Worm (Caenorhabditis elegans): ENCODE measurements around the gene F39F10.2.
"Not testable (repeated sequence)": the region's sequence is repeated elsewhere in the genome, so short reads cannot be mapped to it uniquely, and the experiment has no call there.

Gene F39F10.2

DNA sequence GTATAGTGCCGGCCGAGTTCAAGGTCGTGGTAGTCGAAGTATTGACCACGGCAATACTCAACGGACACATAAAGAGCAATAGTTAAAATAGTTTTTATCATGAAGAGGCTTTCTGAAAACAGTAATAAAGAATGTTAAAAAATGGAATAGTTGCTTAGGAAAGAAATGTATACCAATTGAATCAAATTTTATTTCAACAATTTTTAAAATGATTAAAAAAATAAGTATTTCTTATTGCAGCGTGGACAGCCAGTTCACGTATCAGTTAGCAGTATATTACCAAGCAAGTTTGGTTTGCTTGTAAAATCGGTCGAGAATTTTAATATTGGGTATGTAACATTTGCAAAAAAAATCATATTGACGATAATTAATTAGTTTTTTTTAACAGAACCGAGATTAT is 19.0 kb downstream of the F39F10.2 start, which contains the start of gene F39F10.5:
Gene F39F10.5 (minus strand): TSS at position 101 of the 400 bp plus-strand sequence.
- TF ChIP-seq ama-1 (optimal IDR thresholded peaks at IDR 0.05); hmbx-1 (tag; optimal IDR thresholded peaks at IDR 0.05); scrt-1 (GFP tag; IDR thresholded peaks at IDR 0.05): not testable (repeated sequence)

DNA sequence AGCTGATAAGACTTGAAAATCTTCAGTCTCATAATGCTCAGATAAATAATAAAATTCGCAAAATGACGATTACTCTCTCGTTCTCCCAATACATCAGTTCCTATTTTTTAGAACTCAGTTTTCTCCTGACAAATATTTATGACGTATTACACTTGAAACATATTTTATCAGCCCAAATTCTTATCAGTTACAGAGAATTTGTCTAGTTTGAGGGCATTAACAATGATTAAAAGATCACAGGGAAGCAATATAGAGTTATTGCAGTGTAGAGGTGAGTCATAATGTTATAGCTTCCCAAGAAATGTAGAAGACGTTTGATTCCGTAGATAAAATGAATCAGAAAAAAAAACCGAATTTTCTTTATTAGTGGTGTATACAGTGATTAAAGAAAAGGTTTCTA is 24.8 kb downstream of the F39F10.2 start:
- TF ChIP-seq ceh-36 (tag; optimal IDR thresholded peaks at IDR 0.05) (no peak), F13C5.2 (tag; optimal IDR thresholded peaks at IDR 0.05) (no peak), hnd-1 (tag; optimal IDR thresholded peaks at IDR 0.05) (no peak), ama-1 (optimal IDR thresholded peaks at IDR 0.05) (no peak), hmbx-1 (tag; optimal IDR thresholded peaks at IDR 0.05) (no peak), tbx-11 (GFP tag; IDR thresholded peaks at IDR 0.05) (no peak), B0310.2 (tag; optimal IDR thresholded peaks at IDR 0.05) (no peak), ceh-13 (GFP tag; optimal IDR thresholded peaks at IDR 0.05) (no peak), aly-1 (tag; optimal IDR thresholded peaks at IDR 0.05) (no peak), ets-7 (tag; optimal IDR thresholded peaks at IDR 0.05) (no peak), pes-1 (GFP tag; IDR thresholded peaks at IDR 0.05) (no peak), tbx-37 (GFP tag; conservative IDR thresholded peaks at IDR 0.05) (no peak), scrt-1 (GFP tag; IDR thresholded peaks at IDR 0.05) (no peak), hmg-4 (GFP tag; optimal IDR thresholded peaks at IDR 0.05) (no peak), flt-1 (GFP tag; IDR thresholded peaks at IDR 0.05) (no peak)

DNA sequence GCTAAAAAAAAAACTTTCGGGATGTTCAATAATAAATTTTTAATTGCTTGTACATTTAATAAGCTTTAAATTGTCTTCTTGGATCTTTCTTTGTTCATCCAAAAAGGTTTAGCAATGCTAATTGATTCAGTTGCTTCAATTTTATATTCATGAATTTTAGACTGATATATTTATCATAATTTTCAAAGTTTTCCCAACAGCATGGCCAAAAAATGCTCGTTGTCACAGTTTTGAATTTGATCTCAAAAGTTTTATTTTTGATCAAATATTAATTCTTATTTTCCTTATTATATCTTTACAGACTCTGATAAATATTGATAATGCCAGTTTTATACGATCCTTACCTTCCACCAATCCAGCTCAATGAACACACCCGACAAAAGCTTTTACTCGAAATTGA is 26.9 kb downstream of the F39F10.2 start, which contains the start of gene fbxb-114:
Gene fbxb-114 (plus strand): TSS at position 301 of the 400 bp plus-strand sequence.
- TF ChIP-seq scrt-1 (GFP tag; IDR thresholded peaks at IDR 0.05) = no peak
- no peak for TF ChIP-seq hmbx-1 (tag; optimal IDR thresholded peaks at IDR 0.05)

DNA sequence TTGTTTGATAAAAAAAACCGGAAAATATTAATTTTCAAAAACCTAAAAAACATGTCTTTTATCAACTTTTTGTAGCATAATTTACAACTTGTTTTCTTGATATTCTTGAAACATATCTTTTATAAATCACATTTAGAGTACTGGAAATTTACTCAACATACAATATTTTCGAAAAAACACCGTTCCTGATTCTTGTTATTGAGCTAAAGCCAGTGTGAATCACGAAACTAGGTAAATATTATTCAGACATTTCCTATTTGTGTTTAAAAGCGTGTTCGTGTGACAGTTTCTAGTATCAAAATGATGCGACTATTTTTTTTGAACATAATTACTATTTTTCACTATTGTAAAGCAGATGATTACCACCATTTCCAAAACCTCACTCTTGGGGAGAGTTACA is 29.0 kb downstream of the F39F10.2 start, which contains the start of gene C30E1.4:
Gene C30E1.4 (plus strand): TSS at position 301 of the 400 bp plus-strand sequence.
- no peak for TF ChIP-seq tra-4 (tag; optimal IDR thresholded peaks at IDR 0.05)
- no peak for TF ChIP-seq tbx-11 (GFP tag; IDR thresholded peaks at IDR 0.05)
- TF ChIP-seq scrt-1 (GFP tag; IDR thresholded peaks at IDR 0.05) = no peak
- no peak for TF ChIP-seq pes-1 (GFP tag; IDR thresholded peaks at IDR 0.05)
- TF ChIP-seq flt-1 (GFP tag; IDR thresholded peaks at IDR 0.05) = no peak
- TF ChIP-seq tbx-37 (GFP tag; conservative IDR thresholded peaks at IDR 0.05) = no peak
- TF ChIP-seq ceh-13 (GFP tag; optimal IDR thresholded peaks at IDR 0.05) = no peak
- no peak for TF ChIP-seq hnd-1 (tag; optimal IDR thresholded peaks at IDR 0.05)
- TF ChIP-seq ets-7 (tag; optimal IDR thresholded peaks at IDR 0.05) = no peak
- no peak for TF ChIP-seq F13C5.2 (tag; optimal IDR thresholded peaks at IDR 0.05)
- TF ChIP-seq hmg-4 (GFP tag; optimal IDR thresholded peaks at IDR 0.05) = no peak
- TF ChIP-seq sea-1 (GFP tag; conservative IDR thresholded peaks at IDR 0.05) = no peak
- TF ChIP-seq ceh-36 (tag; optimal IDR thresholded peaks at IDR 0.05) = no peak
- no peak for TF ChIP-seq B0310.2 (tag; optimal IDR thresholded peaks at IDR 0.05)
- TF ChIP-seq hmbx-1 (tag; optimal IDR thresholded peaks at IDR 0.05) = no peak
- TF ChIP-seq ama-1 (optimal IDR thresholded peaks at IDR 0.05) = no peak
- no peak for TF ChIP-seq aly-1 (tag; optimal IDR thresholded peaks at IDR 0.05)

DNA sequence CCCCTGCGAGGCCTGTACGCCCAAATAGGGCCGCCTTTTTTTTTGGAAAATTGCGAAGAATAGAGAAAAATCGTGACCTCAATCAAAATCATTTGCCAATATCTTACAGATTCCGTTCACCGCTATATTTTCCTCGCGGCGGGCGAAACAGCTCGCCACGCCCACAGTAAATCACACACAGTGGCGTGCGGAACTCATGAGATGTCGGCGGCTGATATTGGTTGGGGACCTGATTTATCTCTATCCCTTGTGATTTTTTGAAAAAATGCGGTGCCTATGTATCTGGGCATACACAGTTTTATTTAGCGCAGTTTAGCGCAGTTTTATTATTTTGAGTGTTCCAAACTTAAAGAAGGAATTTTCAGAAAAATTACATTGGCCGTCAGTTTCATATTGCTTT is 30.7 kb downstream of the F39F10.2 start:
- 0 out of 2 replicates have a peak, but pooled peaks have one; percentile 45 for TF ChIP-seq sea-1 (GFP tag; conservative IDR thresholded peaks at IDR 0.05)
- TF ChIP-seq ceh-36 (tag; optimal IDR thresholded peaks at IDR 0.05) = no peak

DNA sequence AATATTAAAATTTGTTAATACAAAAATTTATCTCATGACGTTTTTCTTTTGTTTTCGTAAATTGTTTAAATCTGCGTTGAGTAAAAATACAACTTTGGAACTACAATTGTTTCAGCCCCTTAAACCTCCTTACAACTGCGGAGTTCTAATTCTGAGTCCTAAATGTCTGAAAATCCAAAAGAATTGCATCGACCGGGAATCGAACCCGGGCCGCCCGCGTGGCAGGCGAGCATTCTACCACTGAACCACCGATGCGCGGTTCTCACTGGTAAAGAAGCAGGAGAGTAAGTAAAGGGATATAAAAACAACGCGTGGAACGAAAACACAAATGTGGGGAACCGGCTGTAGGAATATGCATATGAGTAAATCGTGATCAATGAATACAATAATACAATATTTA is 33.4 kb downstream of the F39F10.2 start:
- TF ChIP-seq ceh-13 (GFP tag; optimal IDR thresholded peaks at IDR 0.05) (peak; percentile 82), F13C5.2 (tag; optimal IDR thresholded peaks at IDR 0.05) (peak; percentile 95), hmbx-1 (tag; optimal IDR thresholded peaks at IDR 0.05) (peak; percentile 54), sea-1 (GFP tag; conservative IDR thresholded peaks at IDR 0.05) (peak; percentile 85), B0310.2 (tag; optimal IDR thresholded peaks at IDR 0.05) (peak; percentile 67), aly-1 (tag; optimal IDR thresholded peaks at IDR 0.05) (peak; percentile 80), scrt-1 (GFP tag; IDR thresholded peaks at IDR 0.05) (peak; percentile 89), ama-1 (optimal IDR thresholded peaks at IDR 0.05) (no peak), hmg-4 (GFP tag; optimal IDR thresholded peaks at IDR 0.05) (peak; percentile 95), ceh-36 (tag; optimal IDR thresholded peaks at IDR 0.05) (peak; percentile 84), tra-4 (tag; optimal IDR thresholded peaks at IDR 0.05) (no peak), ets-7 (tag; optimal IDR thresholded peaks at IDR 0.05) (peak; percentile 68), pes-1 (GFP tag; IDR thresholded peaks at IDR 0.05) (peak; percentile 90), flt-1 (GFP tag; IDR thresholded peaks at IDR 0.05) (peak; percentile 83), hnd-1 (tag; optimal IDR thresholded peaks at IDR 0.05) (peak; percentile 67), tbx-11 (GFP tag; IDR thresholded peaks at IDR 0.05) (no peak; the same call in none of the 2 replicates), tbx-37 (GFP tag; conservative IDR thresholded peaks at IDR 0.05) (peak; percentile 77)

DNA sequence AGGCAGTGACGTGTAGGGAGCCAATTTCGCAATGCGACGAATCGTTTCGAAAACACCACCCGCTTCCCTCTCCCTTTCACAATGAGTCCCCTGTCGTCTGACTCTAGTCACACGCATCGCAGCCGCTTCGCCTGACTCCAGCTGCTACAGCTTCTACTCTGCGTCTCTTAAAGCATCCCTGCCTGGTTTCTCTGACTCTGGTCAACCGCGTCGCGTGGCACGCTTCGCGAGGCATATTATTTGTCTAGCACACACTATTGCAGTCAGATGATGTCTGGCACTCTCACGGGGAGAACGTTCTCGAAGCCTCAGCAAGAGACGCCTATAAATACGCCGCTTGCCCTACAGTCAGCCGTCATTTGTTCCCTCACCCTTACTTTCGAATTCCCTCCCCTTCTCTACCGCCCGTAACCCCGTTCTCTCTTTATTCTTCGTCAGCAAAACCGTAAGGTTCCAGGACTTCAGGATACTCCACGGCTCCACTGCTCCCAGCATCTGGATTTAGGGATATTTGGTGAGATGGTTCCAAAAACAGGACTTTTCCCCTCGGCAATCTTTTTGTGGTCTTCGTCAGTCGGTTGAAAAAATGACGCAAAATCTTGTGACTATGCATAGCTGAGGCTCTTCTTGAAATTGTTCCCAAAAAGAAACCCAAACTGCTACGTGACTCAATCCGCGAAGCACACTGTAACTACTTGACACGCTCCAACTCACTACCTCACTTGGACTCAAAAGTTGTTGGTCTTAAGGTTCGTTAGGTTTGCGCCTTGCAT is 35.1 kb downstream of the F39F10.2 start:
- peak; percentile 95 for TF ChIP-seq hmg-4 (GFP tag; optimal IDR thresholded peaks at IDR 0.05)
- peak; percentile 78 for TF ChIP-seq F13C5.2 (tag; optimal IDR thresholded peaks at IDR 0.05)
- TF ChIP-seq flt-1 (GFP tag; IDR thresholded peaks at IDR 0.05) = peak; percentile 55
- peak; percentile 70 for TF ChIP-seq aly-1 (tag; optimal IDR thresholded peaks at IDR 0.05)
- peak; percentile 71 for TF ChIP-seq pes-1 (GFP tag; IDR thresholded peaks at IDR 0.05)
- TF ChIP-seq hmbx-1 (tag; optimal IDR thresholded peaks at IDR 0.05) = peak; percentile 69
- 0 out of 2 replicates have a peak, but pooled peaks have one; percentile 64 for TF ChIP-seq scrt-1 (GFP tag; IDR thresholded peaks at IDR 0.05)
- peak; percentile 83 for TF ChIP-seq tra-4 (tag; optimal IDR thresholded peaks at IDR 0.05)
- peak; percentile 78 for TF ChIP-seq ceh-36 (tag; optimal IDR thresholded peaks at IDR 0.05)
- TF ChIP-seq B0310.2 (tag; optimal IDR thresholded peaks at IDR 0.05) = peak; percentile 80
- peak; percentile 99 for TF ChIP-seq ama-1 (optimal IDR thresholded peaks at IDR 0.05)
- TF ChIP-seq ceh-13 (GFP tag; optimal IDR thresholded peaks at IDR 0.05) = no peak
- peak; percentile 58 for TF ChIP-seq hnd-1 (tag; optimal IDR thresholded peaks at IDR 0.05)
- peak; percentile 50 for TF ChIP-seq tbx-37 (GFP tag; conservative IDR thresholded peaks at IDR 0.05)
- peak; percentile 74 for TF ChIP-seq sea-1 (GFP tag; conservative IDR thresholded peaks at IDR 0.05)
- no peak for TF ChIP-seq ets-7 (tag; optimal IDR thresholded peaks at IDR 0.05)
- peak; percentile 59; the same call in 1 of the 2 replicates for TF ChIP-seq tbx-11 (GFP tag; IDR thresholded peaks at IDR 0.05)
